Worm (Caenorhabditis elegans) whole organism, L2 larva: ENCODE data around the gene sre-1.

Experiments used
- C34F6.9 ChIP-seq: fragments of 150-350 bp; optimal IDR thresholded peaks from 2 replicates; lab custom pipeline; 2014; ENCODE audit warnings: missing biosample characterization, missing genetic modification characterization
- elt-3 ChIP-seq: sonication (generic microtip); optimal IDR thresholded peaks from 2 replicates; lab custom pipeline; 2017; ENCODE audit warnings: missing biosample characterization, missing genetic modification characterization
- skn-1 ChIP-seq: sonication (generic microtip); optimal IDR thresholded peaks from 2 replicates; lab custom pipeline; 2017; ENCODE audit warnings: missing biosample characterization, missing genetic modification characterization
- sma-9 ChIP-seq, 2 experiments: fragments of 150-350 bp in 1 of 2; sonication (generic microtip) in 1 of 2; optimal IDR thresholded peaks; 2 replicates each; lab custom pipeline; 2014 to 2016; ENCODE audit warnings: missing genetic modification characterization in 2 of 2, mild to moderate bottlenecking in 1 of 2, missing biosample characterization in 1 of 2, missing compliant biosample characterization in 1 of 2, missing genetic modification reagents in 1 of 2, moderate library complexity in 1 of 2
- zag-1 ChIP-seq: fragments of 150-350 bp; optimal IDR thresholded peaks from 2 replicates; lab custom pipeline; 2014; ENCODE audit warnings: missing biosample characterization, missing genetic modification characterization
- ztf-11 ChIP-seq: sonication (generic microtip); optimal IDR thresholded peaks from 2 replicates; lab custom pipeline; 2017; ENCODE audit warnings: missing biosample characterization, missing genetic modification characterization

DNA sequence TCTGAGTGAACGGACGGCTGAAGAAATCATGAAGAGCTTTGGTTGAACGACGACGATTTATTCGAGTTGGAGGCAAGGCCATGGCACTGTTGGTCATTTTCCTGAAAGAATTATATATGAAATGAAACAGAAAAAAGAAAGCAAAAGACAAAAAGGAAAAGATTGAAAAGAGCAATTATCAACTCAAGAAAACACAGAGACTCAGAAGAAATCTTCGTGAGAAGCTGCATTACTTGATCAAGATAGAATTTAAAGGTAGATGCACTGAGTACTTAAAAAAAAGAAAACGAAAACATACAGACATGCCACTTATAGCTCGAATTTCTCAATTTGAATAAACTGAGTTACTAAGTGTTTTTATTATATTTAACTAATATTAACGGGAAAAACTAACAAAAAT lies 9.0 kb downstream of the sre-1 start, which contains the start of gene cpna-5:
- no peak for TF ChIP-seq elt-3 (tag; lab: Kevin White, UChicago)
- TF ChIP-seq sma-9 (GFP tag; optimal IDR thresholded peaks at IDR 0.05; lab: Kevin White, UChicago), result no peak
- TF ChIP-seq sma-9 (tag; optimal IDR thresholded peaks at IDR 0.05; lab: Kevin White, UChicago), result no peak
- TF ChIP-seq zag-1 (tag; lab: Kevin White, UChicago), result no peak
- TF ChIP-seq C34F6.9 (tag; lab: Kevin White, UChicago), result no peak
- no peak for TF ChIP-seq ztf-11 (tag; lab: Kevin White, UChicago)
- no peak for TF ChIP-seq skn-1 (tag; lab: Kevin White, UChicago)
